Worm (Caenorhabditis elegans) whole organism, L3 larva: Measurements from ENCODE around the gene prx-14.

Experiments used
- R02D3.7 ChIP-seq: fragments of 150-350 bp; optimal IDR thresholded peaks from 2 replicates; lab custom pipeline; 2014; ENCODE audit warnings: missing biosample characterization, missing genetic modification characterization
- elt-2 ChIP-seq: sonication (generic microtip); optimal IDR thresholded peaks from 2 replicates; lab custom pipeline; 2016; ENCODE audit warnings: missing genetic modification reagents, mild to moderate bottlenecking, missing genetic modification characterization, missing compliant biosample characterization
- fos-1 ChIP-seq: fragments of 150-350 bp; optimal IDR thresholded peaks from 2 replicates; lab custom pipeline; 2014; ENCODE audit warnings: missing biosample characterization, missing genetic modification characterization
- lsy-12 ChIP-seq: sonication (generic microtip); optimal IDR thresholded peaks from 2 replicates; lab custom pipeline; 2016; ENCODE audit warnings: mild to moderate bottlenecking, missing genetic modification characterization, missing compliant biosample characterization

- no peak for TF ChIP-seq fos-1
- no peak for TF ChIP-seq R02D3.7 (tag; lab: Kevin White, UChicago)
- TF ChIP-seq lsy-12 (tag; lab: Kevin White, UChicago) = no peak
- TF ChIP-seq elt-2 (tag; lab: Kevin White, UChicago) = no peak
Measured at ce11 chrIV:11156526-11156925, 26.4 kb upstream of the prx-14 start.
